Worm (Caenorhabditis elegans) whole organism, midembryonic: ENCODE data around the gene Y75B8A.25.

Experiments used
- T22C8.4 ChIP-seq: fragments of 200-800 bp; sonication (Bioruptor generic); IDR thresholded peaks from 2 replicates; pipeline ENCODE4 v1.3.6; 2022; ENCODE audit warnings: missing genetic modification characterization, missing compliant biosample characterization
- cog-1 ChIP-seq: sonication (generic microtip); optimal IDR thresholded peaks from 2 replicates; lab custom pipeline; 2016; ENCODE audit warnings: missing genetic modification characterization, missing compliant biosample characterization
- flt-1 ChIP-seq: fragments of 200-800 bp; sonication (Bioruptor generic); IDR thresholded peaks from 2 replicates; pipeline ENCODE4 v1.3.6; 2022; ENCODE audit warnings: missing genetic modification characterization, missing compliant biosample characterization
- klf-2 ChIP-seq: fragments of 200-800 bp; sonication (Bioruptor generic); conservative IDR thresholded peaks from 2 replicates; pipeline ENCODE4 v1.3.6; 2022; ENCODE audit warnings: missing genetic modification reagents, missing genetic modification characterization, missing compliant biosample characterization
- med-1 ChIP-seq: sonication (generic microtip); optimal IDR thresholded peaks from 2 replicates; lab custom pipeline; 2017; ENCODE audit warnings: missing genetic modification characterization, mild to moderate bottlenecking, missing compliant biosample characterization, antibody characterized with exemption, missing genetic modification reagents; ENCODE audit not compliant: insufficient read depth
- ref-1 ChIP-seq: fragments of 200-800 bp; sonication (Bioruptor generic); conservative IDR thresholded peaks from 2 replicates; pipeline ENCODE4 v1.3.6; 2022; ENCODE audit warnings: missing genetic modification reagents, missing genetic modification characterization, missing compliant biosample characterization
- tab-1 ChIP-seq: fragments of 200-800 bp; sonication (Bioruptor generic); IDR thresholded peaks from 2 replicates; pipeline ENCODE4 v1.3.6; 2022; ENCODE audit warnings: missing genetic modification characterization, missing compliant biosample characterization
- ztf-23 ChIP-seq: fragments of 200-800 bp; sonication (Bioruptor generic); IDR thresholded peaks from 2 replicates; pipeline ENCODE4 v1.3.6; 2022; ENCODE audit warnings: missing genetic modification reagents, missing genetic modification characterization, missing compliant biosample characterization
- ztf-29 ChIP-seq: fragments of 200-800 bp; sonication (Bioruptor generic); IDR thresholded peaks from 2 replicates; pipeline ENCODE4 v1.3.6; 2022; ENCODE audit warnings: missing genetic modification reagents, missing genetic modification characterization, missing compliant biosample characterization

Y75B8A.25 gene

ce11 chrIII:12292465-12292864 is 18.6 kb downstream of the Y75B8A.25 start:
- no peak for TF ChIP-seq klf-2
- no peak for TF ChIP-seq ref-1 (GFP tag; lab: Robert Waterston, UW)

- TF ChIP-seq cog-1 (tag; lab: Kevin White, UChicago): no peak
- TF ChIP-seq tab-1 (GFP tag; lab: Robert Waterston, UW): no peak
- TF ChIP-seq flt-1 (GFP tag; lab: Robert Waterston, UW): no peak
- TF ChIP-seq med-1 (GFP tag; lab: Kevin White, UChicago): no peak
- no peak for TF ChIP-seq ztf-23 (GFP tag; lab: Robert Waterston, UW)
- TF ChIP-seq T22C8.4: no peak
- no peak for TF ChIP-seq klf-2
- no peak for TF ChIP-seq ref-1 (GFP tag; lab: Robert Waterston, UW)
- no peak for TF ChIP-seq ztf-29 (GFP tag; lab: Robert Waterston, UW)
These were observed 23.5 kb downstream of the Y75B8A.25 start for ce11 chrIII:12297303-12297702.

- TF ChIP-seq tab-1 (GFP tag; lab: Robert Waterston, UW): no peak
- no peak for TF ChIP-seq ztf-23 (GFP tag; lab: Robert Waterston, UW)
- TF ChIP-seq T22C8.4: no peak
- TF ChIP-seq ref-1 (GFP tag; lab: Robert Waterston, UW): no peak
- TF ChIP-seq med-1 (GFP tag; lab: Kevin White, UChicago): no peak
- no peak for TF ChIP-seq ztf-29 (GFP tag; lab: Robert Waterston, UW)
- no peak for TF ChIP-seq cog-1 (tag; lab: Kevin White, UChicago)
- TF ChIP-seq flt-1 (GFP tag; lab: Robert Waterston, UW): no peak
- no peak for TF ChIP-seq klf-2
These were observed 25.4 kb downstream of the Y75B8A.25 start for ce11 chrIII:12299259-12299658.

- TF ChIP-seq tab-1 (GFP tag; lab: Robert Waterston, UW) (no peak), flt-1 (GFP tag; lab: Robert Waterston, UW) (no peak), ztf-23 (GFP tag; lab: Robert Waterston, UW) (no peak), med-1 (GFP tag; lab: Kevin White, UChicago) (no peak)
These were observed 29.2 kb downstream of the Y75B8A.25 start, which contains the start of gene mrp-8 for ce11 chrIII:12303084-12303483. TSS of gene mrp-8 (minus strand) at chrIII:12303184.

ce11 chrIII:12304805-12305377 is 31.1 kb downstream of the Y75B8A.25 start:
- TF ChIP-seq T22C8.4 (no peak), flt-1 (GFP tag; lab: Robert Waterston, UW) (no peak), med-1 (GFP tag; lab: Kevin White, UChicago) (no peak), cog-1 (tag; lab: Kevin White, UChicago) (no peak), ztf-23 (GFP tag; lab: Robert Waterston, UW) (no peak), klf-2 (no peak), tab-1 (GFP tag; lab: Robert Waterston, UW) (no peak), ref-1 (GFP tag; lab: Robert Waterston, UW) (no peak), ztf-29 (GFP tag; lab: Robert Waterston, UW) (no peak)

- TF ChIP-seq ztf-29 (GFP tag; lab: Robert Waterston, UW) (no peak), med-1 (GFP tag; lab: Kevin White, UChicago) (no peak)
These were observed 33.6 kb downstream of the Y75B8A.25 start, which contains the start of gene pqn-92 for ce11 chrIII:12307475-12307874. TSS of gene pqn-92 (plus strand) at chrIII:12307781.

ce11 chrIII:12312886-12313285 is 39.0 kb downstream of the Y75B8A.25 start, which contains the start of gene Y75B8A.39:
TSS of gene Y75B8A.39 (plus strand) at chrIII:12313186.
- TF ChIP-seq med-1 (GFP tag; lab: Kevin White, UChicago) (no peak), flt-1 (GFP tag; lab: Robert Waterston, UW) (no peak), ref-1 (GFP tag; lab: Robert Waterston, UW) (no peak), tab-1 (GFP tag; lab: Robert Waterston, UW) (no peak), cog-1 (tag; lab: Kevin White, UChicago) (no peak), ztf-23 (GFP tag; lab: Robert Waterston, UW) (no peak), klf-2 (no peak), ztf-29 (GFP tag; lab: Robert Waterston, UW) (no peak), T22C8.4 (no peak)

ce11 chrIII:12315179-12315578 is 41.3 kb downstream of the Y75B8A.25 start, which contains the start of gene Y75B8A.37:
TSS of gene Y75B8A.37 (plus strand) at chrIII:12315479.
- TF ChIP-seq ref-1 (GFP tag; lab: Robert Waterston, UW): no peak
- no peak for TF ChIP-seq ztf-29 (GFP tag; lab: Robert Waterston, UW)
- no peak for TF ChIP-seq ztf-23 (GFP tag; lab: Robert Waterston, UW)
- TF ChIP-seq klf-2: no peak
- no peak for TF ChIP-seq T22C8.4
- TF ChIP-seq flt-1 (GFP tag; lab: Robert Waterston, UW): no peak
- TF ChIP-seq med-1 (GFP tag; lab: Kevin White, UChicago): no peak
- no peak for TF ChIP-seq cog-1 (tag; lab: Kevin White, UChicago)
- TF ChIP-seq tab-1 (GFP tag; lab: Robert Waterston, UW): no peak

- TF ChIP-seq T22C8.4: no peak
- TF ChIP-seq flt-1 (GFP tag; lab: Robert Waterston, UW): no peak
- no peak for TF ChIP-seq cog-1 (tag; lab: Kevin White, UChicago)
- no peak for TF ChIP-seq klf-2
- TF ChIP-seq med-1 (GFP tag; lab: Kevin White, UChicago): no peak
- no peak for TF ChIP-seq ref-1 (GFP tag; lab: Robert Waterston, UW)
- TF ChIP-seq ztf-23 (GFP tag; lab: Robert Waterston, UW): no peak
- TF ChIP-seq ztf-29 (GFP tag; lab: Robert Waterston, UW): no peak
These were observed 43.7 kb downstream of the Y75B8A.25 start for ce11 chrIII:12317492-12317891.

ce11 chrIII:12318794-12319193 is 45.0 kb downstream of the Y75B8A.25 start, which contains the start of gene Y75B8A.28:
TSS of gene Y75B8A.28 (plus strand) at chrIII:12319089.
- TF ChIP-seq ref-1 (GFP tag; lab: Robert Waterston, UW) (no peak), tab-1 (GFP tag; lab: Robert Waterston, UW) (no peak), T22C8.4 (no peak), ztf-23 (GFP tag; lab: Robert Waterston, UW) (no peak), klf-2 (no peak), flt-1 (GFP tag; lab: Robert Waterston, UW) (no peak)
